Fruit fly (Drosophila melanogaster): ENCODE data around the gene CheA84a.
A peak's percentile ranks its signal among the peaks of the same experiment; 100 is the strongest.

The CheA84a gene

dm6 chr3R:8233370-8233773 lies 28.7 kb upstream of the CheA84a start, which contains the start of gene PolI (continued):
- TF ChIP-seq sisA (GFP tag; IDR thresholded peaks at IDR 0.05) (no peak), pho (GFP tag; optimal IDR thresholded peaks at IDR 0.05) (peak; percentile 45), CG10267 (tag; optimal IDR thresholded peaks at IDR 0.05) (peak; percentile 65), Bgb (GFP tag; IDR thresholded peaks at IDR 0.05; ENCODE audit: partially characterized antibody) (peak; percentile 54; the same call in 1 of the 2 replicates), CHES-1-like (GFP tag; optimal IDR thresholded peaks at IDR 0.05) (peak; percentile 27), Sry-δ (GFP tag; optimal IDR thresholded peaks at IDR 0.05) (peak; percentile 93), Oli (tag; optimal IDR thresholded peaks at IDR 0.05) (no peak), unc-4 (GFP tag; IDR thresholded peaks at IDR 0.05; ENCODE audit: partially characterized antibody) (peak; percentile 45; the same call in 1 of the 2 replicates), lola (GFP tag; optimal IDR thresholded peaks at IDR 0.05) (no peak), PHDP (tag; optimal IDR thresholded peaks at IDR 0.05) (peak; percentile 42), CG17829 (tag; optimal IDR thresholded peaks at IDR 0.05) (peak; percentile 44), p53 (GFP tag; optimal IDR thresholded peaks at IDR 0.05) (peak; percentile 25), twi (tag; optimal IDR thresholded peaks at IDR 0.05) (peak; percentile 2), CG1603 (tag; optimal IDR thresholded peaks at IDR 0.05) (peak; percentile 74), CG30431 (GFP tag; optimal IDR thresholded peaks at IDR 0.05) (no peak), Kr (GFP tag; optimal IDR thresholded peaks at IDR 0.05) (no peak), CG15269 (tag; optimal IDR thresholded peaks at IDR 0.05) (no peak), CG12659 (GFP tag; optimal IDR thresholded peaks at IDR 0.05) (peak; percentile 81), NFAT (GFP tag; IDR thresholded peaks at IDR 0.05) (peak; percentile 6; the same call in 1 of the 2 replicates), CG2116 (GFP tag; optimal IDR thresholded peaks at IDR 0.05) (peak; percentile 83), Pdp1 (GFP tag; optimal IDR thresholded peaks at IDR 0.05) (peak in 1 of 2 experiments; percentile 14), amos (GFP tag; IDR thresholded peaks at IDR 0.05; ENCODE audit: partially characterized antibody) (peak; percentile 53; the same call in 1 of the 2 replicates), nmo (GFP tag; optimal IDR thresholded peaks at IDR 0.05) (peak; percentile 36), prd (optimal IDR thresholded peaks at IDR 0.05) (no peak), prd (GFP tag; IDR thresholded peaks at IDR 0.05) (no peak), shn (GFP tag; optimal IDR thresholded peaks at IDR 0.05) (no peak), CG4360 (GFP tag; IDR thresholded peaks at IDR 0.05) (no peak), CG31388 (GFP tag; optimal IDR thresholded peaks at IDR 0.05) (no peak), hb (GFP tag; IDR thresholded peaks at IDR 0.05; ENCODE audit: partially characterized antibody) (no peak), CG6765 (GFP tag; optimal IDR thresholded peaks at IDR 0.05) (no peak), kay (GFP tag; optimal IDR thresholded peaks at IDR 0.05) (peak; percentile 70), MESR4 (GFP tag; optimal IDR thresholded peaks at IDR 0.05) (peak; percentile 88), ems (GFP tag; optimal IDR thresholded peaks at IDR 0.05) (peak; percentile 2), NfI (GFP tag; optimal IDR thresholded peaks at IDR 0.05) (peak; percentile 26), CG11085 (GFP tag; IDR thresholded peaks at IDR 0.05) (no peak), CG3163 (GFP tag; optimal IDR thresholded peaks at IDR 0.05) (no peak), CG43689 (GFP tag; IDR thresholded peaks at IDR 0.05) (no peak), Camta (GFP tag; optimal IDR thresholded peaks at IDR 0.05) (peak; percentile 19), CG6689 (GFP tag; IDR thresholded peaks at IDR 0.05) (no peak), gcm (GFP tag; optimal IDR thresholded peaks at IDR 0.05) (no peak), CG10654 (GFP tag; optimal IDR thresholded peaks at IDR 0.05) (peak; percentile 27), CG9437 (GFP tag; optimal IDR thresholded peaks at IDR 0.05) (no peak), sna (GFP tag; IDR thresholded peaks at IDR 0.05; ENCODE audit: partially characterized antibody) (peak; percentile 28; the same call in 1 of the 2 replicates), Nf-YB (GFP tag; optimal IDR thresholded peaks at IDR 0.05) (peak; percentile 42), Dfd (GFP tag; optimal IDR thresholded peaks at IDR 0.05) (no peak), sima (GFP tag; optimal IDR thresholded peaks at IDR 0.05) (no peak), Side (GFP tag; optimal IDR thresholded peaks at IDR 0.05) (no peak), Antp (GFP tag; optimal IDR thresholded peaks at IDR 0.05) (peak; percentile 1), MBD-R2 (GFP tag; IDR thresholded peaks at IDR 0.05) (peak; percentile 51; the same call in 1 of the 2 replicates), Ets97D (GFP tag; optimal IDR thresholded peaks at IDR 0.05) (peak; percentile 96)
